Worm (Caenorhabditis elegans): ENCODE results near the gene srh-123.

- TF ChIP-seq ztf-29 (GFP tag; IDR thresholded peaks at IDR 0.05) (no peak), T22C8.4 (GFP tag; IDR thresholded peaks at IDR 0.05) (no peak), med-1 (GFP tag; optimal IDR thresholded peaks at IDR 0.05; ENCODE audit: insufficient read depth) (no peak), flt-1 (GFP tag; IDR thresholded peaks at IDR 0.05) (no peak)
Measured at ce11 chrV:17471564-17471963, 2.2 kb upstream of the srh-123 start, which contains the start of gene srh-235.

All from whole organism, midembryonic.